Fruit fly (Drosophila melanogaster): ENCODE results near the gene fon.

Gene fon

dm6 chr2L:19358017-19358471 lies 28.0 kb downstream of the fon start (continued):
- peak; percentile 26 for TF ChIP-seq CG12104 (GFP tag; optimal IDR thresholded peaks at IDR 0.05)
- peak; percentile 92 for TF ChIP-seq Drgx (GFP tag; IDR thresholded peaks at IDR 0.05)
- TF ChIP-seq HLH3B (GFP tag; IDR thresholded peaks at IDR 0.05) = peak; percentile 66
- TF ChIP-seq ttk (GFP tag; IDR thresholded peaks at IDR 0.05) = no peak
- no peak for TF ChIP-seq CG4282 (GFP tag; optimal IDR thresholded peaks at IDR 0.05)
- peak; percentile 70 for TF ChIP-seq Hsf (GFP tag; optimal IDR thresholded peaks at IDR 0.05)
- no peak for TF ChIP-seq CG7987 (GFP tag; optimal IDR thresholded peaks at IDR 0.05)
- TF ChIP-seq Elba2 (GFP tag; optimal IDR thresholded peaks at IDR 0.05) = no peak
- TF ChIP-seq sob (GFP tag; IDR thresholded peaks at IDR 0.05) = no peak; the same call in 1 of the 2 replicates
- peak; percentile 26 for TF ChIP-seq psq (GFP tag; optimal IDR thresholded peaks at IDR 0.05)
- TF ChIP-seq CG6254 (GFP tag; optimal IDR thresholded peaks at IDR 0.05) = peak; percentile 3
- TF ChIP-seq cad (GFP tag; optimal IDR thresholded peaks at IDR 0.05) = no peak
- TF ChIP-seq ken (GFP tag; IDR thresholded peaks at IDR 0.05) = peak; percentile 69; the same call in 2 of the 3 replicates
- TF ChIP-seq wor (GFP tag; IDR thresholded peaks at IDR 0.05) = peak; percentile 31
- TF ChIP-seq CG6654 (GFP tag; optimal IDR thresholded peaks at IDR 0.05) = no peak
- peak; percentile 54 for TF ChIP-seq ara (GFP tag; IDR thresholded peaks at IDR 0.05)
- peak; percentile 53; the same call in 2 of the 3 replicates for TF ChIP-seq CG11695 (GFP tag; IDR thresholded peaks at IDR 0.05)
- TF ChIP-seq nau (GFP tag; optimal IDR thresholded peaks at IDR 0.05) = peak; percentile 33
- no peak for TF ChIP-seq B-H2 (GFP tag; optimal IDR thresholded peaks at IDR 0.05)
- TF ChIP-seq Lim3 (GFP tag; IDR thresholded peaks at IDR 0.05) = no peak
- TF ChIP-seq ro (GFP tag; IDR thresholded peaks at IDR 0.05) = no peak
- TF ChIP-seq phol (tag; optimal IDR thresholded peaks at IDR 0.05) = peak; percentile 57
- peak; percentile 42 for TF ChIP-seq CG2202 (tag; optimal IDR thresholded peaks at IDR 0.05)
- TF ChIP-seq chm (GFP tag; IDR thresholded peaks at IDR 0.05) = no peak
- TF ChIP-seq ERR (GFP tag; optimal IDR thresholded peaks at IDR 0.05) = no peak
- peak; percentile 62 for TF ChIP-seq CG31388 (GFP tag; optimal IDR thresholded peaks at IDR 0.05)
- no peak for TF ChIP-seq stwl (tag; optimal IDR thresholded peaks at IDR 0.05)
- TF ChIP-seq CG3065 (GFP tag; optimal IDR thresholded peaks at IDR 0.05) = no peak
- TF ChIP-seq Tbp (GFP tag; optimal IDR thresholded peaks at IDR 0.05) = no peak
- TF ChIP-seq sd (tag; optimal IDR thresholded peaks at IDR 0.05) = no peak
- no peak for TF ChIP-seq inv (GFP tag; IDR thresholded peaks at IDR 0.05; ENCODE audit: partially characterized antibody)
- TF ChIP-seq ewg (GFP tag; optimal IDR thresholded peaks at IDR 0.05) = peak; percentile 53
- TF ChIP-seq ssp (GFP tag; IDR thresholded peaks at IDR 0.05) = peak; percentile 29; the same call in 1 of the 2 replicates
- no peak for TF ChIP-seq crp (GFP tag; optimal IDR thresholded peaks at IDR 0.05)
- peak; percentile 25 for TF ChIP-seq lilli (GFP tag; optimal IDR thresholded peaks at IDR 0.05)
- no peak for TF ChIP-seq Atf6 (GFP tag; IDR thresholded peaks at IDR 0.05)
- no peak for TF ChIP-seq gsb (GFP tag; IDR thresholded peaks at IDR 0.05)
- TF ChIP-seq Mes4 (GFP tag; optimal IDR thresholded peaks at IDR 0.05) = peak; percentile 53
- TF ChIP-seq CG2120 (GFP tag; optimal IDR thresholded peaks at IDR 0.05) = no peak
- peak; percentile 37 for TF ChIP-seq HHEX (GFP tag; optimal IDR thresholded peaks at IDR 0.05)
- no peak for TF ChIP-seq CG1832 (GFP tag; optimal IDR thresholded peaks at IDR 0.05)
- TF ChIP-seq CkIIα-i1 (GFP tag; IDR thresholded peaks at IDR 0.05) = no peak
- TF ChIP-seq Gsc (GFP tag; IDR thresholded peaks at IDR 0.05) = no peak
- peak; percentile 15 for TF ChIP-seq CG12071 (GFP tag; optimal IDR thresholded peaks at IDR 0.05)
- TF ChIP-seq gro (GFP tag; optimal IDR thresholded peaks at IDR 0.05) = no peak
- TF ChIP-seq her (GFP tag; optimal IDR thresholded peaks at IDR 0.05) = no peak
- no peak for TF ChIP-seq eyg (GFP tag; optimal IDR thresholded peaks at IDR 0.05)
- 0 out of 3 replicates have a peak, but pooled peaks have one; percentile 30 for TF ChIP-seq CG2199 (GFP tag; IDR thresholded peaks at IDR 0.05)
- TF ChIP-seq CG11247 (GFP tag; IDR thresholded peaks at IDR 0.05) = no peak
- no peak for TF ChIP-seq mld (GFP tag; IDR thresholded peaks at IDR 0.05; ENCODE audit: partially characterized antibody)
- peak; percentile 29 for TF ChIP-seq Abd-B (GFP tag; optimal IDR thresholded peaks at IDR 0.05)
- TF ChIP-seq CG10209 (GFP tag; optimal IDR thresholded peaks at IDR 0.05) = peak; percentile 58
